Worm (Caenorhabditis elegans): ENCODE results near the gene ver-1.

ce11 chrIII:180963-181362, 24.3 kb downstream of the ver-1 start, which contains the start of gene F40G9.5:
- TF ChIP-seq tab-1 (GFP tag; IDR thresholded peaks at IDR 0.05) (no peak), flt-1 (GFP tag; IDR thresholded peaks at IDR 0.05) (no peak)
